Worm (Caenorhabditis elegans) whole organism, L4 larva: ENCODE measurements around the gene T24H10.1.

Experiments
- ceh-32 ChIP-seq: sonication (generic microtip); optimal IDR thresholded peaks from 2 replicates; lab custom pipeline; 2016; ENCODE audit warnings: mild to moderate bottlenecking, missing genetic modification characterization, missing compliant biosample characterization; ENCODE audit not compliant: poor library complexity
- ces-1 ChIP-seq: fragments of 150-350 bp; sonication (generic microtip); optimal IDR thresholded peaks from 4 replicates; lab custom pipeline; 2014; ENCODE audit warnings: missing biosample characterization, missing genetic modification reagents, missing genetic modification characterization
- dpl-1 ChIP-seq: fragments of 150-350 bp; optimal IDR thresholded peaks from 2 replicates; lab custom pipeline; 2014; ENCODE audit warnings: missing biosample characterization, missing genetic modification reagents, missing genetic modification characterization
- gei-8 ChIP-seq: fragments of 200-800 bp; sonication (Bioruptor generic); optimal IDR thresholded peaks from 2 replicates; lab custom pipeline; 2018; ENCODE audit warnings: mild to moderate bottlenecking, missing genetic modification characterization, missing compliant biosample characterization
- madf-5 ChIP-seq, 2 experiments: fragments of 200-800 bp; sonication (Bioruptor generic); IDR thresholded peaks; 2 replicates each; pipeline ENCODE4 v1.3.6; 2022; ENCODE audit warnings: missing compliant biosample characterization in 2 of 2, missing genetic modification characterization in 2 of 2
- nhr-237 ChIP-seq: sonication (generic microtip); optimal IDR thresholded peaks from 2 replicates; lab custom pipeline; 2017; ENCODE audit warnings: missing biosample characterization, missing genetic modification characterization
- nhr-25 ChIP-seq: sonication (generic microtip); optimal IDR thresholded peaks from 2 replicates; lab custom pipeline; 2017; ENCODE audit warnings: missing genetic modification characterization, mild to moderate bottlenecking, missing compliant biosample characterization, antibody characterized with exemption, moderate library complexity, borderline replicate concordance; ENCODE audit not compliant: insufficient read depth
- snpc-4 ChIP-seq: fragments of 150-350 bp; optimal IDR thresholded peaks from 2 replicates; lab custom pipeline; 2014; ENCODE audit warnings: missing biosample characterization, missing genetic modification characterization
- zag-1 ChIP-seq: fragments of 150-350 bp; optimal IDR thresholded peaks from 2 replicates; lab custom pipeline; 2014; ENCODE audit warnings: missing biosample characterization, missing genetic modification characterization
- zfp-3 ChIP-seq: fragments of 200-800 bp; sonication (Bioruptor generic); conservative IDR thresholded peaks from 2 replicates; pipeline ENCODE4 v1.3.6; 2022; ENCODE audit warnings: missing genetic modification reagents, missing genetic modification characterization, missing compliant biosample characterization

ce11 chrII:9070740-9071139, 28.4 kb upstream of the T24H10.1 start, which contains the start of gene T24B8.4:
- TF ChIP-seq ces-1 (GFP tag; lab: Kevin White, UChicago) (no peak), zag-1 (no peak), madf-5 (GFP tag; IDR thresholded peaks at IDR 0.05; lab: Robert Waterston, UW) (no peak), nhr-237 (tag; lab: Kevin White, UChicago) (no peak), nhr-25 (tag; lab: Kevin White, UChicago) (no peak), ceh-32 (tag; lab: Kevin White, UChicago) (no peak), snpc-4 (tag; lab: Kevin White, UChicago) (no peak), zfp-3 (no peak), gei-8 (GFP tag; lab: Kevin White, UChicago) (no peak), dpl-1 (GFP tag; lab: Kevin White, UChicago) (no peak)
